Worm (Caenorhabditis elegans): ENCODE measurements around the gene spp-29.

DNA sequence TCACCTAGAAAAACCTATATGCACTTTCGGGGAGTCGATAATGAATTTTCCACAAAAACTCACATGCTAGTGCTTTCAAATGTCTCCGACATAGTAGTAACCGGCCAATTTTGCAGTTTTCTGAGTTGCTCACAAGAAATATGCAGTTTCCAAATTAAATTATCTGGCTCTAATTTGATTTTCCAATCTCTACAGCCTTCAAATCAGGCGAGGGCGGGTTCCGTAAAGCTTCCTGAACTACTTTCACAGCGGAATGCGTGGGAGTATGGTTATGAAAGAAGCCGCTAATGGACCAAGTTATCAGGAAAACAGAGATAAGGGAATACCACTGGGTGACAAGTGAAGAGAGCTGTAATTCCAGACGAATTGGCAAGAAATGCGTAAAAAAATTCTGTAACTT, 30.7 kb downstream of the spp-29 start, which contains the start of gene F59A1.11:
- no peak for TF ChIP-seq zag-1 (tag; optimal IDR thresholded peaks at IDR 0.05)
- no peak for TF ChIP-seq lin-15B (tag; optimal IDR thresholded peaks at IDR 0.05)
- TF ChIP-seq nhr-11 (tag; optimal IDR thresholded peaks at IDR 0.05): no peak
- TF ChIP-seq lin-39 (tag; optimal IDR thresholded peaks at IDR 0.05): no peak
- TF ChIP-seq pqm-1 (tag; optimal IDR thresholded peaks at IDR 0.05): no peak
